Worm (Caenorhabditis elegans) whole organism, L1 larva: ENCODE measurements around the gene pals-34.
A peak's percentile ranks its signal among the peaks of the same experiment; 100 is the strongest.

Experiments
- ceh-82 ChIP-seq, 3 experiments: fragments of 150-350 bp in 1 of 3; sonication (generic microtip) in 2 of 3; optimal IDR thresholded peaks; 2 replicates each; lab custom pipeline; 2014 to 2017; ENCODE audit warnings: missing biosample characterization in 3 of 3, missing genetic modification characterization in 3 of 3
- ces-1 ChIP-seq: fragments of 150-350 bp; optimal IDR thresholded peaks from 2 replicates; lab custom pipeline; 2014; ENCODE audit warnings: missing biosample characterization, missing genetic modification reagents, missing genetic modification characterization
- mdl-1 ChIP-seq, 2 experiments: fragments of 150-350 bp; optimal IDR thresholded peaks; 2 replicates each; lab custom pipeline; 2014 to 2017; ENCODE audit warnings: missing biosample characterization in 2 of 2, missing genetic modification characterization in 2 of 2, inconsistent platforms in 1 of 2
- swsn-7 ChIP-seq: sonication (generic microtip); optimal IDR thresholded peaks from 2 replicates; lab custom pipeline; 2016; ENCODE audit warnings: missing genetic modification characterization, missing compliant biosample characterization

DNA sequence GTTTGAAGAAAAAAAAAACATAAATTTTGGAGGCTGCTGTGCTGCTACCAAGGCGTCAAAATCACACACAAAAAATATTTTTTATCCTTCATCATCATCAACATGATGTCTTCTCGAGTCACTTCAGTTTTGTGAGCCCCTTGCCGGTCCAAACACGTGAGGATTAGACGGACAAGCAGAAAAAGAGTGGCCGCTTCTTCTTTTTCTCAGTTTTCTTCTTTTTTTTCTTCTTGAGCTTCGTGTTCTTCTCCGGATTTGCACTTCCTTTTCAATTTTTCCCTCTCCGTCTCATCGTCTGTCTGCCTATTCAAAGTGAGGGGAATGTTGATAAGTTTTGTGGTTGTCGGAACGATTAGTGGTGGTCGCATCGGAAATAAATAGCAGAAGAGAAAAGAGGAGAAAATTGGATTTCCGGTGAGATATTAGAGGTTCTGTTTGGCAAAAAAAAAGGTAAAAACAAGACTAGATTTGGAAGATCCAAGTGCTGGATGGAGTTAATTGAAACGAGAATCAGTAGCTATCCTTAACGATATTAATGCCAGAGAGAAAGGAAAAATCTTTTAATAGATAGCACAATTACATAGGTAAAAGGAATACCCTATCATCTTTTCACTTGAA lies 24.2 kb upstream of the pals-34 start:
- TF ChIP-seq ceh-82 (tag; optimal IDR thresholded peaks at IDR 0.05; lab: Kevin White, UChicago) (peak in 1 of 3 experiments; percentile 7), swsn-7 (no peak), mdl-1 (tag; optimal IDR thresholded peaks at IDR 0.05; lab: Kevin White, UChicago) (no peak), ces-1 (GFP tag; lab: Kevin White, UChicago) (no peak)
